Worm (Caenorhabditis elegans): ENCODE measurements around the gene btb-19.

DNA sequence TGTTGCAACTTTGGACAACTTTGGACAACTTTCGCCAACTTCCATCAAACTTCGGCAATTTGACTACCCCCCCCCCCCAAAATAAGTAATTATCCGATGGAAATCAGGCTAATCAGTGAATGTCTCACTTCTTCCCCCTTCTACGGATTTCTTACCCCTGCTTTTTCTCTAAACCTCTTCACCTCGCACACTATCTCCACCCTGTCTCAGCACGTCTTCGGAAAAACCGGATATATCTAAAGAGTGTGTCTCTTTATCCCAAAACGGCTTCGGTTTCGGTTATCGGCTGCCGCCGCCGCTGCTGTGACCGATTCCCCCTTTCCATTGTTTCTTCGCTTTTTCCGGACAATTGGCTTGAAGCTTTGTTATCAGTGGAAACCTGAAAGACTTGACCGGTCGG is 45.9 kb upstream of the btb-19 start:
- TF ChIP-seq flt-1 (GFP tag; IDR thresholded peaks at IDR 0.05) = no peak
- no peak for TF ChIP-seq med-1 (GFP tag; optimal IDR thresholded peaks at IDR 0.05; ENCODE audit: insufficient read depth)
- TF ChIP-seq tab-1 (GFP tag; IDR thresholded peaks at IDR 0.05) = no peak
- TF ChIP-seq ztf-29 (GFP tag; IDR thresholded peaks at IDR 0.05) = no peak
- no peak for TF ChIP-seq ref-1 (GFP tag; conservative IDR thresholded peaks at IDR 0.05)
